Fruit fly (Drosophila melanogaster) whole organism, embryonic: Measurements from ENCODE around the gene tj.
A peak's percentile ranks its signal among the peaks of the same experiment; 100 is the strongest.

Experiments used
- Blimp-1 ChIP-seq: fragments of 200-800 bp; sonication (Bioruptor generic); optimal IDR thresholded peaks from 3 replicates; lab custom pipeline; 2018; ENCODE audit warnings: missing biosample characterization, missing genetic modification characterization, mild to moderate bottlenecking, moderate library complexity, missing genetic modification reagents
- CG1024 ChIP-seq: fragments of 200-800 bp; sonication (Bioruptor generic); IDR thresholded peaks from 2 replicates; pipeline ENCODE4 v1.3.6; 2022; ENCODE audit warnings: missing biosample characterization, missing genetic modification characterization
- CG10543 ChIP-seq: fragments of 200-800 bp; sonication (Bioruptor generic); optimal IDR thresholded peaks from 3 replicates; lab custom pipeline; 2017; ENCODE audit warnings: missing biosample characterization, mild to moderate bottlenecking, missing genetic modification characterization, moderate library complexity
- CG11456 ChIP-seq: fragments of 200-800 bp; sonication (Bioruptor generic); IDR thresholded peaks from 3 replicates; pipeline ENCODE4 v1.3.6; 2022; ENCODE audit warnings: missing biosample characterization, missing genetic modification characterization
- CG12659 ChIP-seq: fragments of 200-800 bp; sonication (Bioruptor generic); optimal IDR thresholded peaks from 3 replicates; lab custom pipeline; 2017; ENCODE audit warnings: mild to moderate bottlenecking, missing biosample characterization, missing genetic modification reagents, missing genetic modification characterization
- CG13424 ChIP-seq: fragments of 200-800 bp; sonication (Bioruptor generic); optimal IDR thresholded peaks from 2 replicates; lab custom pipeline; 2019; ENCODE audit warnings: missing biosample characterization, mild to moderate bottlenecking, missing genetic modification characterization, moderate library complexity
- CG18011 ChIP-seq: fragments of 200-800 bp; sonication (Bioruptor generic); optimal IDR thresholded peaks from 2 replicates; lab custom pipeline; 2017; ENCODE audit warnings: missing biosample characterization, missing genetic modification characterization, mild to moderate bottlenecking, moderate library complexity, missing genotype
- CG2120 ChIP-seq: fragments of 200-800 bp; sonication (Bioruptor generic); optimal IDR thresholded peaks from 3 replicates; lab custom pipeline; 2016; ENCODE audit warnings: missing biosample characterization, missing genetic modification characterization
- CG3065 ChIP-seq: fragments of 200-800 bp; sonication (Bioruptor generic); optimal IDR thresholded peaks from 2 replicates; lab custom pipeline; 2016; ENCODE audit warnings: missing biosample characterization, missing genetic modification characterization
- CG3281 ChIP-seq: fragments of 200-800 bp; sonication (Bioruptor generic); optimal IDR thresholded peaks from 3 replicates; lab custom pipeline; 2017; ENCODE audit warnings: missing biosample characterization, mild to moderate bottlenecking, missing genetic modification characterization
- CG34224 ChIP-seq: fragments of 200-800 bp; sonication (Bioruptor generic); IDR thresholded peaks from 3 replicates; pipeline ENCODE4 v1.3.6; 2022; ENCODE audit warnings: missing biosample characterization, missing genetic modification characterization; ENCODE audit not compliant: partially characterized antibody
- CG34422 ChIP-seq: fragments of 200-800 bp; sonication (Bioruptor generic); IDR thresholded peaks from 3 replicates; pipeline ENCODE4 v1.3.6; 2022; ENCODE audit warnings: missing biosample characterization, missing genetic modification characterization
- CG6683 ChIP-seq: fragments of 200-800 bp; sonication (Bioruptor generic); optimal IDR thresholded peaks from 2 replicates; lab custom pipeline; 2017; ENCODE audit warnings: missing biosample characterization, mild to moderate bottlenecking, missing genetic modification characterization, missing genetic modification reagents
- CG7556 ChIP-seq: fragments of 200-800 bp; sonication (Bioruptor generic); optimal IDR thresholded peaks from 2 replicates; lab custom pipeline; 2017; ENCODE audit warnings: missing biosample characterization, mild to moderate bottlenecking, missing genetic modification characterization
- CG7963 ChIP-seq: fragments of 200-800 bp; sonication (Bioruptor generic); IDR thresholded peaks from 3 replicates; pipeline ENCODE4 v1.3.6; 2022; ENCODE audit warnings: missing biosample characterization, missing genetic modification characterization; ENCODE audit not compliant: partially characterized antibody
- CoRest ChIP-seq: fragments of 200-800 bp; sonication (Bioruptor generic); optimal IDR thresholded peaks from 3 replicates; lab custom pipeline; 2018; ENCODE audit warnings: missing biosample characterization, mild to moderate bottlenecking, missing genetic modification characterization, moderate library complexity
- Dip3 ChIP-seq: fragments of 200-800 bp; sonication (Bioruptor generic); optimal IDR thresholded peaks from 3 replicates; lab custom pipeline; 2016; ENCODE audit warnings: missing biosample characterization, missing genetic modification characterization
- HLHmδ ChIP-seq: fragments of 200-800 bp; sonication (Bioruptor generic); optimal IDR thresholded peaks from 2 replicates; lab custom pipeline; 2018; ENCODE audit warnings: missing biosample characterization, mild to moderate bottlenecking, missing genetic modification characterization, moderate library complexity
- Hr3 ChIP-seq: fragments of 200-800 bp; sonication (Bioruptor generic); optimal IDR thresholded peaks from 3 replicates; lab custom pipeline; 2016; ENCODE audit warnings: missing biosample characterization, missing genetic modification characterization
- MBD-R2 ChIP-seq: fragments of 200-800 bp; sonication (Bioruptor generic); IDR thresholded peaks from 2 replicates; pipeline ENCODE4 v1.3.6; 2022; ENCODE audit warnings: missing biosample characterization, missing genetic modification characterization
- MESR4 ChIP-seq: fragments of 200-800 bp; sonication (Bioruptor generic); optimal IDR thresholded peaks from 2 replicates; lab custom pipeline; 2018; ENCODE audit warnings: missing biosample characterization, mild to moderate bottlenecking, missing genetic modification characterization, moderate library complexity
- Meics ChIP-seq: fragments of 200-800 bp; sonication (Bioruptor generic); optimal IDR thresholded peaks from 2 replicates; lab custom pipeline; 2017; ENCODE audit warnings: missing biosample characterization, mild to moderate bottlenecking, missing genetic modification characterization
- Ssrp ChIP-seq: fragments of 200-800 bp; sonication (Bioruptor generic); optimal IDR thresholded peaks from 2 replicates; lab custom pipeline; 2018; ENCODE audit warnings: missing biosample characterization, mild to moderate bottlenecking, missing genetic modification characterization, moderate library complexity
- az2 ChIP-seq: fragments of 200-800 bp; sonication (Bioruptor generic); optimal IDR thresholded peaks from 3 replicates; lab custom pipeline; 2016; ENCODE audit warnings: missing biosample characterization, missing genetic modification characterization
- cg ChIP-seq: fragments of 200-800 bp; sonication (Bioruptor generic); optimal IDR thresholded peaks from 3 replicates; lab custom pipeline; 2019; ENCODE audit warnings: missing biosample characterization, mild to moderate bottlenecking, missing genetic modification characterization, moderate library complexity
- chinmo ChIP-seq: fragments of 200-800 bp; sonication (Bioruptor generic); IDR thresholded peaks from 4 replicates; pipeline ENCODE4 v1.3.6; 2022; ENCODE audit warnings: missing biosample characterization, missing genetic modification characterization; ENCODE audit not compliant: partially characterized antibody
- chn ChIP-seq: fragments of 200-800 bp; sonication (Bioruptor generic); optimal IDR thresholded peaks from 2 replicates; lab custom pipeline; 2016; ENCODE audit warnings: missing biosample characterization, missing genetic modification characterization
- dmrt99B ChIP-seq: fragments of 200-800 bp; sonication (Bioruptor generic); optimal IDR thresholded peaks from 2 replicates; lab custom pipeline; 2018; ENCODE audit warnings: missing biosample characterization, mild to moderate bottlenecking, missing genetic modification characterization, moderate library complexity
- ewg ChIP-seq: fragments of 200-800 bp; sonication (Bioruptor generic); optimal IDR thresholded peaks from 3 replicates; lab custom pipeline; 2017; ENCODE audit warnings: mild to moderate bottlenecking, missing biosample characterization, missing genetic modification reagents, missing genetic modification characterization
- gem ChIP-seq: fragments of 200-800 bp; sonication (Bioruptor generic); optimal IDR thresholded peaks from 2 replicates; lab custom pipeline; 2019; ENCODE audit warnings: missing biosample characterization, mild to moderate bottlenecking, missing genetic modification characterization, moderate library complexity
- grau ChIP-seq: fragments of 200-800 bp; optimal IDR thresholded peaks from 3 replicates; lab custom pipeline; 2019; ENCODE audit warnings: missing biosample characterization, mild to moderate bottlenecking, missing genetic modification characterization, moderate library complexity
- ind ChIP-seq: fragments of 200-800 bp; sonication (Bioruptor generic); optimal IDR thresholded peaks from 3 replicates; lab custom pipeline; 2016; ENCODE audit warnings: missing biosample characterization, missing genetic modification characterization
- mam ChIP-seq: fragments of 200-800 bp; sonication (Bioruptor generic); optimal IDR thresholded peaks from 3 replicates; lab custom pipeline; 2016; ENCODE audit warnings: missing biosample characterization, missing genetic modification characterization
- mld ChIP-seq: fragments of 200-800 bp; sonication (Bioruptor generic); IDR thresholded peaks from 3 replicates; pipeline ENCODE4 v1.3.6; 2022; ENCODE audit warnings: missing biosample characterization, missing genetic modification characterization; ENCODE audit not compliant: partially characterized antibody
- nerfin-1 ChIP-seq: fragments of 200-800 bp; sonication (Bioruptor generic); optimal IDR thresholded peaks from 3 replicates; lab custom pipeline; 2019; ENCODE audit warnings: missing biosample characterization, mild to moderate bottlenecking, missing genetic modification characterization, moderate library complexity
- pan ChIP-seq, 4 experiments: fragments of >200 bp in 3 of 4; fragments of 200-800 bp in 1 of 4; sonication (Bioruptor generic) in 1 of 4; optimal IDR thresholded peaks in 3 of 4; IDR thresholded peaks in 1 of 4; 2 replicates each; pipeline versions ENCODE4 v1.3.6 to Lab custom; 2017 to 2022; ENCODE audit warnings: missing biosample characterization in 2 of 4, missing genetic modification characterization in 2 of 4, mixed read lengths in 1 of 4
- pfk ChIP-seq: fragments of 200-800 bp; sonication (Bioruptor generic); optimal IDR thresholded peaks from 2 replicates; lab custom pipeline; 2018; ENCODE audit warnings: missing biosample characterization, mild to moderate bottlenecking, missing genetic modification characterization, moderate library complexity
- ranshi ChIP-seq: fragments of 200-800 bp; sonication (Bioruptor generic); IDR thresholded peaks from 2 replicates; pipeline ENCODE4 v1.3.6; 2022; ENCODE audit warnings: missing biosample characterization, missing genetic modification characterization
- repo ChIP-seq: fragments of 200-800 bp; sonication (Bioruptor generic); optimal IDR thresholded peaks from 2 replicates; lab custom pipeline; 2016; ENCODE audit warnings: missing biosample characterization, missing genetic modification characterization
- row ChIP-seq: fragments of 200-800 bp; sonication (Bioruptor generic); IDR thresholded peaks from 3 replicates; pipeline ENCODE4 v1.3.6; 2022; ENCODE audit warnings: missing biosample characterization, missing genetic modification characterization
- run ChIP-seq: fragments of 200-800 bp; sonication (Bioruptor generic); optimal IDR thresholded peaks from 3 replicates; lab custom pipeline; 2018; ENCODE audit warnings: missing biosample characterization, mild to moderate bottlenecking, missing genetic modification characterization
- schlank ChIP-seq: fragments of 200-800 bp; sonication (Bioruptor generic); optimal IDR thresholded peaks from 2 replicates; lab custom pipeline; 2018; ENCODE audit warnings: missing biosample characterization, mild to moderate bottlenecking, missing genetic modification characterization
- slbo ChIP-seq: fragments of 200-800 bp; sonication (Bioruptor generic); IDR thresholded peaks from 2 replicates; pipeline ENCODE4 v1.3.6; 2022; ENCODE audit warnings: missing biosample characterization, missing genetic modification characterization
- stc ChIP-seq: fragments of 200-800 bp; sonication (Bioruptor generic); IDR thresholded peaks from 2 replicates; pipeline ENCODE4 v1.3.6; 2022; ENCODE audit warnings: missing biosample characterization, missing genetic modification characterization
- toy ChIP-seq: fragments of 200-800 bp; sonication (Bioruptor generic); IDR thresholded peaks from 2 replicates; pipeline ENCODE4 v1.3.6; 2022; ENCODE audit warnings: missing biosample characterization, missing genetic modification characterization
- trh ChIP-seq: fragments of 200-800 bp; sonication (Bioruptor generic); optimal IDR thresholded peaks from 2 replicates; lab custom pipeline; 2016; ENCODE audit warnings: missing biosample characterization, missing genetic modification characterization
- unpg ChIP-seq: fragments of 200-800 bp; sonication (Bioruptor generic); optimal IDR thresholded peaks from 3 replicates; lab custom pipeline; 2018; ENCODE audit warnings: missing biosample characterization, mild to moderate bottlenecking, missing genetic modification characterization, moderate library complexity

tj gene

DNA sequence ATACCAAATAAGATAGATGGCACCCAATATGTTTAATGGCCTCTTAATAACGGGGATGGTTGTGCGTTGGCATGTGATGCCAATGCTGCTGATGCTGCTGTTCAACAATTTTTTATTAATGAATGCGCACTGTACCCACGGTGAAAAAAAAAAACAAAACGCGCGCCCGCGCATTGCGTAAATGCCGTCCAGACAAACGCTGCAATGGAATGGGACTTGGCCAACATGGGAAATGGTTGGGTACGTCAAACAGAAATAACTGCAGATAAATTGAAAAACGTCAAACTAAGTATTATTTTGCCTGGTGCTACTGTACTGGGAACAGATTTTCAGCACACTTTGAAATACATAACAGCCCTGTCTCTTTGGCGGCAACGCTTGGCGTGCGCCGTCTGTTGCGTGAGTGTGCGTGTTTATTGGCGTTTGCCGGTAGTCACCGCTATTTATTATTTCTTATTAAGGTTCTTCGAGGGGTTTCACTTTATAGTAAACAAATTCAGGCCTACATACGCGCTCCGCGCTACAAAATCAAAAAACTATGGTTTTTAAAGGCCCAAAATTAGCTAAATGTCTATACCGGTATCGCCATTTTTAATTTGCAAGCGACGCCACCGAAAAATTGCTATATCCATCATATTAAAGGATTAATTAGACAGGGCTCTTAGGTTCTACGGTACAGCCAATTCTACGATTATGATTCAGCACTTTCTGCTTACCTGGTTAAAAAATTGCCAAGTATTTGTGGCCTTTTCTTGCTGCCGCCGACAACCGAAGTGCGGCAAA, 11.3 kb upstream of the tj start:
- peak; percentile 21 for TF ChIP-seq Hr3
- peak; percentile 23 for TF ChIP-seq unpg (GFP tag; lab: Kevin White, UChicago)
- TF ChIP-seq CG3281 (GFP tag; lab: Kevin White, UChicago), result peak; percentile 99
- TF ChIP-seq nerfin-1, result peak; percentile 97
- TF ChIP-seq ranshi, result peak; percentile 45; the same call in 1 of the 2 replicates
- TF ChIP-seq MESR4 (GFP tag; lab: Kevin White, UChicago), result no peak
- no peak for TF ChIP-seq mld
- TF ChIP-seq pfk (GFP tag; lab: Kevin White, UChicago), result no peak
- TF ChIP-seq CG13424, result no peak
- peak; percentile 87 for TF ChIP-seq ewg
- peak; percentile 60 for TF ChIP-seq slbo
- TF ChIP-seq chinmo, result no peak
- TF ChIP-seq CG11456, result 0 out of 3 replicates have a peak, but pooled peaks have one; percentile 22
- TF ChIP-seq HLHmδ, result peak; percentile 15
- TF ChIP-seq CG7963 (GFP tag; lab: Robert Waterston, UW), result 0 out of 3 replicates have a peak, but pooled peaks have one; percentile 17
- TF ChIP-seq dmrt99B (tag; lab: Kevin White, UChicago), result no peak
- TF ChIP-seq CoRest, result peak; percentile 1
- peak; percentile 34 for TF ChIP-seq Dip3 (GFP tag; lab: Kevin White, UChicago)
- TF ChIP-seq grau (tag; lab: Kevin White, UChicago), result peak; percentile 82
- TF ChIP-seq CG1024, result 0 out of 2 replicates have a peak, but pooled peaks have one; percentile 2
- TF ChIP-seq cg (GFP tag; lab: Kevin White, UChicago), result peak; percentile 85
- TF ChIP-seq toy (GFP tag; lab: Robert Waterston, UW), result no peak
- peak; percentile 10 for TF ChIP-seq Ssrp (tag; lab: Kevin White, UChicago)
- TF ChIP-seq az2 (GFP tag; lab: Kevin White, UChicago), result peak; percentile 22
- TF ChIP-seq CG2120, result peak; percentile 43
- TF ChIP-seq CG3065 (GFP tag; lab: Kevin White, UChicago), result no peak
- peak; percentile 36 for TF ChIP-seq mam (GFP tag; lab: Kevin White, UChicago)
- no peak for TF ChIP-seq repo (GFP tag; lab: Kevin White, UChicago)
- no peak for TF ChIP-seq pan (optimal IDR thresholded peaks at IDR 0.05; lab: Kevin White, UChicago)
- peak in 1 of 2 experiments; percentile 26 for TF ChIP-seq pan (GFP tag; optimal IDR thresholded peaks at IDR 0.05 in 1 of 2, IDR thresholded peaks at IDR 0.05 in 1 of 2)
- peak; percentile 18 for TF ChIP-seq CG10543 (GFP tag; lab: Kevin White, UChicago)
- TF ChIP-seq stc (GFP tag; lab: Robert Waterston, UW), result no peak
- no peak for TF ChIP-seq run (tag; lab: Kevin White, UChicago)
- TF ChIP-seq trh (GFP tag; lab: Kevin White, UChicago), result no peak
- TF ChIP-seq CG7556 (GFP tag; lab: Kevin White, UChicago), result no peak
- TF ChIP-seq chn, result peak; percentile 39
- peak; percentile 44 for TF ChIP-seq gem (tag; lab: Kevin White, UChicago)
- TF ChIP-seq CG34422 (GFP tag; lab: Robert Waterston, UW), result peak; percentile 96; the same call in 2 of the 3 replicates
- peak; percentile 73 for TF ChIP-seq row
- no peak for TF ChIP-seq schlank (tag; lab: Kevin White, UChicago)
- peak; percentile 23 for TF ChIP-seq Meics (GFP tag; lab: Kevin White, UChicago)
- peak; percentile 4 for TF ChIP-seq Blimp-1 (GFP tag; lab: Kevin White, UChicago)
- TF ChIP-seq MBD-R2 (GFP tag; lab: Robert Waterston, UW), result peak; percentile 63
- no peak for TF ChIP-seq CG6683 (GFP tag; lab: Kevin White, UChicago)
- peak; percentile 28 for TF ChIP-seq ind (GFP tag; lab: Kevin White, UChicago)
- TF ChIP-seq CG34224 (GFP tag; lab: Robert Waterston, UW), result peak; percentile 21; the same call in 2 of the 3 replicates
- no peak for TF ChIP-seq CG18011
- TF ChIP-seq CG12659, result no peak
